Worm (Caenorhabditis elegans) whole organism, L3 larva: ENCODE data around the gene T23E7.6.

ENCODE experiments used
- snpc-4 ChIP-seq: fragments of 150-350 bp; optimal IDR thresholded peaks from 2 replicates; lab custom pipeline; 2014; ENCODE audit warnings: missing biosample characterization, missing genetic modification characterization
- unc-62 ChIP-seq: fragments of 150-350 bp; sonication (generic microtip); optimal IDR thresholded peaks from 4 replicates; lab custom pipeline; 2014; ENCODE audit warnings: missing biosample characterization, missing genetic modification reagents, missing genetic modification characterization
- ztf-11 ChIP-seq: fragments of 150-350 bp; optimal IDR thresholded peaks from 2 replicates; lab custom pipeline; 2014; ENCODE audit warnings: missing biosample characterization, missing genetic modification characterization

DNA sequence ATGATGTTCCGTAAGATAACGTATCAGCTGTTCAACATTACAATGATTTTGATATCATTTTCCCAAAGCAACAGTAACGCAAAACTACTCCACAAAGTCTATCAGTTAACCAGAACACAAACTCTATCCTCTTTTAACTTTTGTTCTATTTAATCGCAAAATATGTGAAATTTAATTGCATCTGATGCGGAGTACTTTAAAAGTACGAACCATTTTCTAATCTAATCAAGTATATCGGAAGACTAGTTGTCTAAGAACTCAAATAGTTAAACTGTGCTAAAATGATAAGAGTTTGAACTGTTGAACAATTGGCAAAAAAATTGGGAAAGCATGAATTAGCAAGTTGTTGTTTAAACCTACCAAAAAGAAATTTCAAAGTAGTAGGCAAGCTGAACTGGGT, 3.1 kb downstream of the T23E7.6 start:
- TF ChIP-seq unc-62 = no peak
- no peak for TF ChIP-seq snpc-4 (tag; lab: Kevin White, UChicago)
- TF ChIP-seq ztf-11 (tag; lab: Kevin White, UChicago) = no peak
